Worm (Caenorhabditis elegans) whole organism, L4 larva: ENCODE data around the gene rfp-1.

Experiments
- nhr-28 ChIP-seq: fragments of 150-350 bp; optimal IDR thresholded peaks from 2 replicates; lab custom pipeline; 2014; ENCODE audit warnings: missing biosample characterization, missing genetic modification characterization
- nhr-77 ChIP-seq: fragments of 150-350 bp; optimal IDR thresholded peaks from 2 replicates; lab custom pipeline; 2014; ENCODE audit warnings: missing biosample characterization, missing genetic modification characterization
- pha-4 ChIP-seq, 2 experiments: fragments of 150-350 bp in 1 of 2; fragments of 200-800 bp in 1 of 2; sonication (Bioruptor generic) in 1 of 2; IDR thresholded peaks in 1 of 2; optimal IDR thresholded peaks in 1 of 2; 2 replicates each; pipeline versions ENCODE4 v1.3.6 to Lab custom; 2014 to 2022; ENCODE audit warnings: missing genetic modification characterization in 2 of 2, missing genetic modification reagents in 2 of 2, missing biosample characterization in 1 of 2, missing compliant biosample characterization in 1 of 2
- zag-1 ChIP-seq: fragments of 150-350 bp; optimal IDR thresholded peaks from 2 replicates; lab custom pipeline; 2014; ENCODE audit warnings: missing biosample characterization, missing genetic modification characterization

ce11 chrIII:8370188-8370587 lies 11.8 kb downstream of the rfp-1 start:
- TF ChIP-seq nhr-77 (no peak), pha-4 (GFP tag; IDR thresholded peaks at IDR 0.05; lab: Robert Waterston, UW) (no peak), pha-4 (tag; optimal IDR thresholded peaks at IDR 0.05; lab: Kevin White, UChicago) (no peak), zag-1 (tag; lab: Kevin White, UChicago) (no peak), nhr-28 (no peak)
